Worm (Caenorhabditis elegans): Measurements from ENCODE around the gene npr-8.

npr-8 gene

ce11 chrX:7397935-7398334, 20.8 kb downstream of the npr-8 start, which contains the start of gene C10A4.13:
TSS of gene C10A4.13 (minus strand) at chrX:7398035.
- no peak for TF ChIP-seq lsy-2 (tag; optimal IDR thresholded peaks at IDR 0.05)
- no peak for TF ChIP-seq nhr-11 (tag; optimal IDR thresholded peaks at IDR 0.05)
- TF ChIP-seq nhr-6 (tag; optimal IDR thresholded peaks at IDR 0.05): no peak
- no peak for TF ChIP-seq blmp-1 (tag; optimal IDR thresholded peaks at IDR 0.05; ENCODE audit: insufficient read depth)
- TF ChIP-seq zag-1 (tag; optimal IDR thresholded peaks at IDR 0.05): no peak
- TF ChIP-seq crh-2 (tag; optimal IDR thresholded peaks at IDR 0.05): no peak
- TF ChIP-seq lin-13 (GFP tag; optimal IDR thresholded peaks at IDR 0.05): no peak
- TF ChIP-seq F13H6.1 (tag; optimal IDR thresholded peaks at IDR 0.05): no peak
- TF ChIP-seq sem-4 (tag; optimal IDR thresholded peaks at IDR 0.05): no peak
- TF ChIP-seq ceh-16 (tag; optimal IDR thresholded peaks at IDR 0.05): no peak
- no peak for TF ChIP-seq lin-39 (tag; optimal IDR thresholded peaks at IDR 0.05)
- TF ChIP-seq skn-1 (tag; optimal IDR thresholded peaks at IDR 0.05): no peak
- no peak for TF ChIP-seq nhr-129 (tag; optimal IDR thresholded peaks at IDR 0.05)
- TF ChIP-seq elt-1 (tag; optimal IDR thresholded peaks at IDR 0.05): no peak

- no peak for TF ChIP-seq ceh-16 (tag; optimal IDR thresholded peaks at IDR 0.05)
- no peak for TF ChIP-seq unc-62 (GFP tag; optimal IDR thresholded peaks at IDR 0.05)
These were observed 21.5 kb downstream of the npr-8 start, which contains the start of gene C10A4.10 for ce11 chrX:7398584-7398983. TSS of gene C10A4.10 (plus strand) at chrX:7398884.

ce11 chrX:7400788-7401187, 23.7 kb downstream of the npr-8 start, which contains the start of gene C10A4.4:
TSS of gene C10A4.4 (plus strand) at chrX:7401088.
- TF ChIP-seq sma-3 (GFP tag; optimal IDR thresholded peaks at IDR 0.05): no peak
- no peak for TF ChIP-seq peb-1 (tag; optimal IDR thresholded peaks at IDR 0.05)
- TF ChIP-seq ztf-11 (tag; optimal IDR thresholded peaks at IDR 0.05): no peak
- TF ChIP-seq skn-1 (tag; optimal IDR thresholded peaks at IDR 0.05): no peak
- TF ChIP-seq nhr-11 (tag; optimal IDR thresholded peaks at IDR 0.05): no peak
- no peak for TF ChIP-seq elt-1 (tag; optimal IDR thresholded peaks at IDR 0.05)
- no peak for TF ChIP-seq gmeb-1 (tag; optimal IDR thresholded peaks at IDR 0.05)
- no peak for TF ChIP-seq zag-1 (tag; optimal IDR thresholded peaks at IDR 0.05)
- no peak for TF ChIP-seq sem-4 (tag; optimal IDR thresholded peaks at IDR 0.05)
- no peak for TF ChIP-seq ama-1 (optimal IDR thresholded peaks at IDR 0.05)

ce11 chrX:7404551-7404950, 27.4 kb downstream of the npr-8 start:
- TF ChIP-seq lin-39 (tag; optimal IDR thresholded peaks at IDR 0.05) (no peak), lin-13 (GFP tag; optimal IDR thresholded peaks at IDR 0.05) (no peak), unc-55 (GFP tag; optimal IDR thresholded peaks at IDR 0.05) (no peak), lin-11 (tag; optimal IDR thresholded peaks at IDR 0.05) (no peak), nhr-6 (tag; optimal IDR thresholded peaks at IDR 0.05) (no peak)

- TF ChIP-seq Y55F3AM.14 (GFP tag; optimal IDR thresholded peaks at IDR 0.05): no peak
- TF ChIP-seq nhr-25 (tag; optimal IDR thresholded peaks at IDR 0.05): no peak
- no peak for TF ChIP-seq R02D3.7 (tag; optimal IDR thresholded peaks at IDR 0.05)
- no peak for TF ChIP-seq elt-3 (tag; optimal IDR thresholded peaks at IDR 0.05)
- TF ChIP-seq ama-1 (optimal IDR thresholded peaks at IDR 0.05): no peak
- TF ChIP-seq lin-11 (tag; optimal IDR thresholded peaks at IDR 0.05): no peak
- TF ChIP-seq zag-1 (tag; optimal IDR thresholded peaks at IDR 0.05): no peak
- TF ChIP-seq mdl-1 (tag; optimal IDR thresholded peaks at IDR 0.05): no peak
These were observed 28.3 kb downstream of the npr-8 start, which contains the start of gene C10A4.3 for ce11 chrX:7405393-7405792. TSS of gene C10A4.3 (plus strand) at chrX:7405693.

ce11 chrX:7407749-7408148, 30.6 kb downstream of the npr-8 start:
- TF ChIP-seq mbf-1 (tag; optimal IDR thresholded peaks at IDR 0.05) (no peak), Y55F3AM.14 (GFP tag; optimal IDR thresholded peaks at IDR 0.05) (no peak), sem-4 (tag; optimal IDR thresholded peaks at IDR 0.05) (no peak), aly-2 (tag; optimal IDR thresholded peaks at IDR 0.05) (no peak), nhr-129 (tag; optimal IDR thresholded peaks at IDR 0.05) (no peak), sma-9 (GFP tag; optimal IDR thresholded peaks at IDR 0.05) (no peak), sma-9 (tag; optimal IDR thresholded peaks at IDR 0.05) (no peak), R02D3.7 (tag; optimal IDR thresholded peaks at IDR 0.05) (no peak), ztf-1 (GFP tag; conservative IDR thresholded peaks at IDR 0.05) (no peak), blmp-1 (tag; optimal IDR thresholded peaks at IDR 0.05; ENCODE audit: insufficient read depth) (no peak), mab-5 (tag; optimal IDR thresholded peaks at IDR 0.05) (no peak), snpc-4 (tag; optimal IDR thresholded peaks at IDR 0.05) (no peak), nhr-12 (tag; optimal IDR thresholded peaks at IDR 0.05) (no peak), sma-3 (GFP tag; optimal IDR thresholded peaks at IDR 0.05) (no peak), unc-39 (tag; optimal IDR thresholded peaks at IDR 0.05) (no peak), ztf-11 (tag; optimal IDR thresholded peaks at IDR 0.05) (no peak), lin-39 (tag; optimal IDR thresholded peaks at IDR 0.05) (no peak), gmeb-1 (tag; optimal IDR thresholded peaks at IDR 0.05) (no peak), crh-2 (tag; optimal IDR thresholded peaks at IDR 0.05) (no peak)

Measured in whole organism, L2 larva.